Worm (Caenorhabditis elegans): Measurements from ENCODE around the gene toe-2.

DNA sequence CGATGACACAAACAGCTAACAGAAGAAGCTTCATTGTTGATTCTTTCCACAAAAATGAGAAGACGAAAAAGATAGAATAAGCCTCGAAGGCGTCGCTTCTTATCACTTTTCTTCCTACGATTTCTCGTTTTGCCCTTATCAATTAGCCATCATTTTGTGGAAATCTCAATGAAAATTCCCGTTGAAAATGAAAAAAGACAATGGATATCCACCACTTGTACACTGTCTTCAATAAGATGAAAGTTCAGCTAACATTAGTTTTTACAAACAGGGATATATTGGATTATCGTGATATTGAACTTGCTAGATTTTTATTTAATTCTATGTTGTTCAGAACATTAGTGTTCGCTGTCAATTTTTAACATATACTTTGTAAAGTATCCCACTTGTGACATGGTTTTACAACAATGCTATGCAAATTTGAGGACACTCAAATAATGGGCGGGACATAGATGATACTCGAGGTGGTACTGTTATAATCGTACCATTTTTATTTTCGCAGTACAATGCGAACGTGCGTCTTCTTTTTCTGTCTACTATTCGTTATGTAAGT is 45.5 kb upstream of the toe-2 start, which contains the start of the genes F18C5.5 and F18C5.9:
- TF ChIP-seq elt-3 (tag; optimal IDR thresholded peaks at IDR 0.05), result no peak
- no peak for TF ChIP-seq lin-13 (tag; optimal IDR thresholded peaks at IDR 0.05)
- TF ChIP-seq nhr-76 (tag; optimal IDR thresholded peaks at IDR 0.05), result no peak
- no peak for TF ChIP-seq mep-1 (tag; optimal IDR thresholded peaks at IDR 0.05)
- TF ChIP-seq unc-39 (tag; optimal IDR thresholded peaks at IDR 0.05), result no peak

All from whole organism, mixed stage, embryonic.